Fruit fly (Drosophila melanogaster) whole organism, embryonic: ENCODE data around the gene UK114.

Source experiments
- Ada2b ChIP-seq: fragments of 200-800 bp; sonication (Bioruptor generic); IDR thresholded peaks from 2 replicates; pipeline ENCODE4 v1.3.6; 2022; ENCODE audit warnings: missing biosample characterization, missing genetic modification characterization
- Atf3 ChIP-seq: fragments of 200-800 bp; sonication (Bioruptor generic); optimal IDR thresholded peaks from 3 replicates; lab custom pipeline; 2016; ENCODE audit warnings: missing biosample characterization, missing genetic modification characterization
- B-H1 ChIP-seq: fragments of 200-800 bp; sonication (Bioruptor generic); IDR thresholded peaks from 3 replicates; pipeline ENCODE4 v1.3.6; 2022; ENCODE audit warnings: missing biosample characterization, missing genetic modification characterization
- CG13775 ChIP-seq: fragments of 200-800 bp; sonication (Bioruptor generic); optimal IDR thresholded peaks from 3 replicates; lab custom pipeline; 2017; ENCODE audit warnings: missing biosample characterization, mild to moderate bottlenecking, missing genetic modification characterization
- CG1529 ChIP-seq: fragments of 200-800 bp; sonication (Bioruptor generic); optimal IDR thresholded peaks from 3 replicates; lab custom pipeline; 2018; ENCODE audit warnings: missing biosample characterization, missing genetic modification characterization
- CG15514 ChIP-seq: fragments of 200-800 bp; sonication (Bioruptor generic); optimal IDR thresholded peaks from 3 replicates; lab custom pipeline; 2017; ENCODE audit warnings: missing biosample characterization, missing genetic modification characterization, mild to moderate bottlenecking, moderate library complexity, missing genetic modification reagents
- CG17359 ChIP-seq: fragments of 200-800 bp; sonication (Bioruptor generic); optimal IDR thresholded peaks from 3 replicates; lab custom pipeline; 2018; ENCODE audit warnings: missing biosample characterization, mild to moderate bottlenecking, missing genetic modification characterization, moderate library complexity
- CG1832 ChIP-seq: fragments of 200-800 bp; sonication (Bioruptor generic); optimal IDR thresholded peaks from 2 replicates; lab custom pipeline; 2017; ENCODE audit warnings: missing biosample characterization, mild to moderate bottlenecking, missing genetic modification characterization, inconsistent platforms
- CG18599 ChIP-seq: fragments of 200-800 bp; sonication (Bioruptor generic); optimal IDR thresholded peaks from 3 replicates; lab custom pipeline; 2017; ENCODE audit warnings: missing biosample characterization, missing genetic modification characterization, mild to moderate bottlenecking, moderate library complexity, missing genetic modification reagents
- CG2712 ChIP-seq: fragments of 200-800 bp; optimal IDR thresholded peaks from 3 replicates; lab custom pipeline; 2019; ENCODE audit warnings: missing biosample characterization, mild to moderate bottlenecking, missing genetic modification characterization, moderate library complexity
- CG2875 ChIP-seq: fragments of 200-800 bp; sonication (Bioruptor generic); optimal IDR thresholded peaks from 2 replicates; lab custom pipeline; 2017; ENCODE audit warnings: missing biosample characterization, mild to moderate bottlenecking, missing genetic modification characterization, missing genetic modification reagents
- CG3281 ChIP-seq: fragments of 200-800 bp; sonication (Bioruptor generic); optimal IDR thresholded peaks from 3 replicates; lab custom pipeline; 2017; ENCODE audit warnings: missing biosample characterization, mild to moderate bottlenecking, missing genetic modification characterization
- CG4424 ChIP-seq: fragments of 200-800 bp; sonication (Bioruptor generic); optimal IDR thresholded peaks from 3 replicates; lab custom pipeline; 2016; ENCODE audit warnings: missing biosample characterization, missing genetic modification characterization
- CG6689 ChIP-seq: fragments of 200-800 bp; sonication (Bioruptor generic); IDR thresholded peaks from 2 replicates; pipeline ENCODE4 v1.3.6; 2022; ENCODE audit warnings: missing biosample characterization, missing genetic modification characterization
- CG6765 ChIP-seq: fragments of 200-800 bp; sonication (Bioruptor generic); optimal IDR thresholded peaks from 3 replicates; lab custom pipeline; 2017; ENCODE audit warnings: missing biosample characterization, mild to moderate bottlenecking, missing genetic modification characterization
- CG8089 ChIP-seq: fragments of 200-800 bp; sonication (Bioruptor generic); optimal IDR thresholded peaks from 3 replicates; lab custom pipeline; 2016; ENCODE audit warnings: missing biosample characterization, missing genetic modification characterization
- CG8281 ChIP-seq: fragments of 200-800 bp; sonication (Bioruptor generic); optimal IDR thresholded peaks from 2 replicates; lab custom pipeline; 2018; ENCODE audit warnings: missing biosample characterization, mild to moderate bottlenecking, missing genetic modification characterization, moderate library complexity
- CG8388 ChIP-seq: fragments of 200-800 bp; sonication (Bioruptor generic); optimal IDR thresholded peaks from 2 replicates; lab custom pipeline; 2019; ENCODE audit warnings: missing biosample characterization, mild to moderate bottlenecking, missing genetic modification characterization, moderate library complexity
- CG9215 ChIP-seq: fragments of 200-800 bp; sonication (Bioruptor generic); IDR thresholded peaks from 2 replicates; pipeline ENCODE4 v1.3.6; 2022; ENCODE audit warnings: missing biosample characterization, missing genetic modification characterization
- CG9727 ChIP-seq: fragments of 200-800 bp; sonication (Bioruptor generic); optimal IDR thresholded peaks from 3 replicates; lab custom pipeline; 2017; ENCODE audit warnings: missing biosample characterization, mild to moderate bottlenecking, missing genetic modification characterization
- CG9817 ChIP-seq: fragments of 200-800 bp; sonication (Bioruptor generic); optimal IDR thresholded peaks from 2 replicates; lab custom pipeline; 2018; ENCODE audit warnings: missing biosample characterization, mild to moderate bottlenecking, missing genetic modification characterization, moderate library complexity
- Dip3 ChIP-seq: fragments of 200-800 bp; sonication (Bioruptor generic); optimal IDR thresholded peaks from 3 replicates; lab custom pipeline; 2016; ENCODE audit warnings: missing biosample characterization, missing genetic modification characterization
- GATAe ChIP-seq: fragments of 200-800 bp; sonication (Bioruptor generic); conservative IDR thresholded peaks from 2 replicates; pipeline ENCODE4 v1.3.6; 2022; ENCODE audit warnings: missing biosample characterization, missing genetic modification characterization
- Hand ChIP-seq: fragments of 200-800 bp; sonication (Bioruptor generic); optimal IDR thresholded peaks from 2 replicates; lab custom pipeline; 2017; ENCODE audit warnings: mild to moderate bottlenecking, missing biosample characterization, missing genetic modification reagents, missing genetic modification characterization
- Hr3 ChIP-seq: fragments of 200-800 bp; sonication (Bioruptor generic); optimal IDR thresholded peaks from 3 replicates; lab custom pipeline; 2016; ENCODE audit warnings: missing biosample characterization, missing genetic modification characterization
- Hsf ChIP-seq: fragments of 200-800 bp; sonication (Bioruptor generic); optimal IDR thresholded peaks from 3 replicates; lab custom pipeline; 2016; ENCODE audit warnings: missing biosample characterization, missing genetic modification characterization
- Med ChIP-seq: fragments of 200-800 bp; sonication (Bioruptor generic); peaks from one replicate; lab custom pipeline; 2016; ENCODE audit warnings: missing biosample characterization, missing genetic modification characterization, mild to moderate bottlenecking, inconsistent platforms, moderate library complexity
- NC2α ChIP-seq: fragments of 200-800 bp; sonication (Bioruptor generic); optimal IDR thresholded peaks from 2 replicates; lab custom pipeline; 2016; ENCODE audit warnings: missing biosample characterization, missing genetic modification characterization
- Nf-YA ChIP-seq: fragments of 200-800 bp; sonication (Bioruptor generic); IDR thresholded peaks from 2 replicates; pipeline ENCODE4 v1.3.6; 2022; ENCODE audit warnings: missing biosample characterization, missing genetic modification characterization
- ato ChIP-seq: fragments of 200-800 bp; sonication (Bioruptor generic); IDR thresholded peaks from 2 replicates; pipeline ENCODE4 v1.3.6; 2022; ENCODE audit warnings: missing biosample characterization, missing genetic modification characterization; ENCODE audit not compliant: partially characterized antibody
- cg ChIP-seq: fragments of 200-800 bp; sonication (Bioruptor generic); optimal IDR thresholded peaks from 3 replicates; lab custom pipeline; 2019; ENCODE audit warnings: missing biosample characterization, mild to moderate bottlenecking, missing genetic modification characterization, moderate library complexity
- cwo ChIP-seq: fragments of 200-800 bp; sonication (Bioruptor generic); optimal IDR thresholded peaks from 3 replicates; lab custom pipeline; 2017; ENCODE audit warnings: missing biosample characterization, missing genetic modification characterization, mild to moderate bottlenecking, moderate library complexity, missing genetic modification reagents
- disco-r ChIP-seq: fragments of 200-800 bp; sonication (Bioruptor generic); optimal IDR thresholded peaks from 2 replicates; lab custom pipeline; 2016; ENCODE audit warnings: missing biosample characterization, missing genetic modification characterization
- fd96Cb ChIP-seq: fragments of 200-800 bp; sonication (Bioruptor generic); optimal IDR thresholded peaks from 2 replicates; lab custom pipeline; 2018; ENCODE audit warnings: missing biosample characterization, mild to moderate bottlenecking, missing genetic modification characterization, moderate library complexity
- kni ChIP-seq: fragments of 200-800 bp; sonication (Bioruptor generic); optimal IDR thresholded peaks from 3 replicates; lab custom pipeline; 2017; ENCODE audit warnings: mild to moderate bottlenecking, missing biosample characterization, missing genetic modification reagents, missing genetic modification characterization
- lmd ChIP-seq: fragments of 200-800 bp; sonication (Bioruptor generic); IDR thresholded peaks from 2 replicates; pipeline ENCODE4 v1.3.6; 2022; ENCODE audit warnings: missing biosample characterization, missing genetic modification characterization
- nerfin-1 ChIP-seq: fragments of 200-800 bp; sonication (Bioruptor generic); optimal IDR thresholded peaks from 3 replicates; lab custom pipeline; 2019; ENCODE audit warnings: missing biosample characterization, mild to moderate bottlenecking, missing genetic modification characterization, moderate library complexity
- pita ChIP-seq: fragments of 200-800 bp; sonication (Bioruptor generic); optimal IDR thresholded peaks from 2 replicates; lab custom pipeline; 2017; ENCODE audit warnings: missing biosample characterization, mild to moderate bottlenecking, missing genetic modification characterization
- ranshi ChIP-seq: fragments of 200-800 bp; sonication (Bioruptor generic); IDR thresholded peaks from 2 replicates; pipeline ENCODE4 v1.3.6; 2022; ENCODE audit warnings: missing biosample characterization, missing genetic modification characterization
- rib ChIP-seq: fragments of 200-800 bp; sonication (Bioruptor generic); IDR thresholded peaks from 2 replicates; pipeline ENCODE4 v1.3.6; 2022; ENCODE audit warnings: missing biosample characterization, missing genetic modification characterization
- sens ChIP-seq: fragments of 200-800 bp; sonication (Bioruptor generic); peaks from one replicate; lab custom pipeline; 2016; ENCODE audit warnings: missing biosample characterization, missing genetic modification characterization
- sim ChIP-seq: fragments of 200-800 bp; sonication (Bioruptor generic); IDR thresholded peaks from 2 replicates; pipeline ENCODE4 v1.3.6; 2022; ENCODE audit warnings: missing biosample characterization, missing genetic modification characterization
- slbo ChIP-seq: fragments of 200-800 bp; sonication (Bioruptor generic); IDR thresholded peaks from 2 replicates; pipeline ENCODE4 v1.3.6; 2022; ENCODE audit warnings: missing biosample characterization, missing genetic modification characterization
- stc ChIP-seq: fragments of 200-800 bp; sonication (Bioruptor generic); IDR thresholded peaks from 2 replicates; pipeline ENCODE4 v1.3.6; 2022; ENCODE audit warnings: missing biosample characterization, missing genetic modification characterization
- tin ChIP-seq: fragments of 200-800 bp; sonication (Bioruptor generic); optimal IDR thresholded peaks from 3 replicates; lab custom pipeline; 2016; ENCODE audit warnings: missing biosample characterization, missing genetic modification characterization
- tll ChIP-seq, 2 experiments: fragments of 200-800 bp in 1 of 2; fragments of >200 bp in 1 of 2; sonication (Bioruptor generic) in 1 of 2; optimal IDR thresholded peaks; 2 replicates each; lab custom pipeline; 2017 to 2019; ENCODE audit warnings: missing biosample characterization in 2 of 2, missing genetic modification characterization in 2 of 2, mild to moderate bottlenecking in 1 of 2, moderate library complexity in 1 of 2
- twi ChIP-seq: fragments of 200-800 bp; optimal IDR thresholded peaks from 2 replicates; lab custom pipeline; 2019; ENCODE audit warnings: missing biosample characterization, mild to moderate bottlenecking, missing genetic modification characterization, moderate library complexity
- vfl ChIP-seq: fragments of 200-800 bp; sonication (Bioruptor generic); optimal IDR thresholded peaks from 2 replicates; lab custom pipeline; 2016; ENCODE audit warnings: missing biosample characterization, missing genetic modification characterization
- zfh2 ChIP-seq: fragments of 200-800 bp; sonication (Bioruptor generic); optimal IDR thresholded peaks from 2 replicates; lab custom pipeline; 2016; ENCODE audit warnings: missing biosample characterization, missing genetic modification characterization

Gene UK114

DNA sequence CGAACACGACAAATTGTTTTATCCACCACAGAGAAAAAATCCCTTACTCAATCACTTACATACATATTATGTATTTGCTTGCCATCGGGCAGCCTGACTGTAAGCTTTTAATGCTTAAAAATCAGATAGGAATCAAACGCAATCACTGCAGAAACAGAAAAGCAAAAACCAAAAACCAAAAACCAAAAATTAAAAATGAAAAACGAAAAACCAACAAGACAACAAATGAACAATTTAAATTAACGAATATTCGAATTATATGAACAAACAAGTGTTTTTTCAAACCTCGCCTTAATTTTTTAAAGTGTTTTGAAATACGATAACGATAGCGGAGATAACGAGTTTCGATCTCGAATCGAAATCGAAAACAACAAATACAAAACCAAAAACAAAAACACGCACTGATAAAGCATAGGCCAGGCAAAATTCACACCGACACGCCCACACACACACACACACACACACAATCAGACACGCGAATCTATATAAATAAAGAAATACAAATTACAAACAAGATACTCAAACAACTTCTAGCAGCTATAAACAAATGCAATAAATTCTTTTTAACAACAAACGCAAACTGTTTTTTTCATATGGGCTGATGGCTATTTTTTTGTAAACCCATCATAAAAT is 20.5 kb downstream of the UK114 start (continued):
- TF ChIP-seq ranshi (GFP tag; lab: Robert Waterston, UW) (peak; percentile 46; the same call in 1 of the 2 replicates), Hr3 (GFP tag; lab: Kevin White, UChicago) (peak; percentile 29), CG8388 (GFP tag; lab: Kevin White, UChicago) (peak; percentile 32), Atf3 (GFP tag; lab: Kevin White, UChicago) (peak; percentile 7), disco-r (no peak), sens (peak; percentile 92), stc (GFP tag; lab: Robert Waterston, UW) (peak; percentile 48; the same call in 1 of the 2 replicates), B-H1 (peak; percentile 39; the same call in 1 of the 3 replicates), Med (peak; percentile 86), nerfin-1 (tag; lab: Kevin White, UChicago) (peak; percentile 17), rib (GFP tag; lab: Robert Waterston, UW) (no peak), CG8281 (tag; lab: Kevin White, UChicago) (peak; percentile 32), lmd (GFP tag; lab: Robert Waterston, UW) (peak; percentile 60), cwo (peak; percentile 51), CG17359 (peak; percentile 34), tll (GFP tag; optimal IDR thresholded peaks at IDR 0.05; lab: Kevin White, UChicago) (no peak), Dip3 (GFP tag; lab: Kevin White, UChicago) (peak; percentile 2), CG8089 (GFP tag; lab: Kevin White, UChicago) (peak; percentile 6), Nf-YA (GFP tag; lab: Robert Waterston, UW) (peak; percentile 41; the same call in 1 of the 2 replicates), ato (GFP tag; lab: Robert Waterston, UW) (no peak), kni (no peak), fd96Cb (tag; lab: Kevin White, UChicago) (peak; percentile 37), CG6689 (peak; percentile 56; the same call in 1 of the 2 replicates), CG15514 (peak; percentile 46), vfl (GFP tag; lab: Kevin White, UChicago) (no peak), Hand (GFP tag; lab: Kevin White, UChicago) (no peak), CG13775 (peak; percentile 3), CG9215 (GFP tag; lab: Robert Waterston, UW) (peak; percentile 45), CG6765 (GFP tag; lab: Kevin White, UChicago) (no peak), cg (GFP tag; lab: Kevin White, UChicago) (peak; percentile 61), CG1529 (peak; percentile 5), slbo (peak; percentile 61), zfh2 (GFP tag; lab: Kevin White, UChicago) (peak; percentile 15), CG9727 (peak; percentile 54), sim (GFP tag; lab: Robert Waterston, UW) (no peak), GATAe (GFP tag; lab: Robert Waterston, UW) (peak; percentile 91), Hsf (peak; percentile 68), twi (tag; lab: Kevin White, UChicago) (no peak), CG2712 (tag; lab: Kevin White, UChicago) (peak; percentile 57), pita (GFP tag; lab: Kevin White, UChicago) (no peak), CG3281 (GFP tag; lab: Kevin White, UChicago) (peak; percentile 46), CG9817 (tag; lab: Kevin White, UChicago) (peak; percentile 5), CG1832 (GFP tag; lab: Kevin White, UChicago) (no peak), tin (GFP tag; lab: Kevin White, UChicago) (peak; percentile 19), CG18599 (GFP tag; lab: Kevin White, UChicago) (peak; percentile 26), Ada2b (GFP tag; lab: Robert Waterston, UW) (peak; percentile 55; the same call in 1 of the 2 replicates), CG4424 (GFP tag; lab: Kevin White, UChicago) (peak; percentile 49), NC2α (GFP tag; lab: Kevin White, UChicago) (no peak), CG2875 (GFP tag; lab: Kevin White, UChicago) (no peak)
